Worm (Caenorhabditis elegans) whole organism, L4 larva: ENCODE results near the gene Y48C3A.18.
A peak's percentile ranks its signal among the peaks of the same experiment; 100 is the strongest.

ENCODE experiments used
- F37D6.2 ChIP-seq: sonication (generic microtip); optimal IDR thresholded peaks from 2 replicates; lab custom pipeline; 2016; ENCODE audit warnings: mild to moderate bottlenecking, missing genetic modification characterization, missing compliant biosample characterization
- F44E2.7 ChIP-seq: fragments of 200-800 bp; sonication (Bioruptor generic); IDR thresholded peaks from 2 replicates; pipeline ENCODE4 v2.1.2; 2022; ENCODE audit warnings: missing genetic modification characterization, missing compliant biosample characterization
- T26A8.4 ChIP-seq: fragments of 200-800 bp; sonication (Bioruptor generic); IDR thresholded peaks from 2 replicates; pipeline ENCODE4 v1.3.6; 2022; ENCODE audit warnings: missing genetic modification characterization, missing compliant biosample characterization
- Y48G9A.11 ChIP-seq: fragments of 200-800 bp; sonication (Bioruptor generic); IDR thresholded peaks from 2 replicates; pipeline ENCODE4 v1.3.6; 2022; ENCODE audit warnings: missing genetic modification reagents, missing genetic modification characterization, missing compliant biosample characterization
- ZK337.2 ChIP-seq: fragments of 200-800 bp; sonication (Bioruptor generic); IDR thresholded peaks from 2 replicates; pipeline ENCODE4 v1.3.6; 2022; ENCODE audit warnings: missing genetic modification reagents, missing genetic modification characterization, missing compliant biosample characterization
- ZK546.5 ChIP-seq, 2 experiments: sonication (generic microtip); optimal IDR thresholded peaks; 2 replicates each; lab custom pipeline; 2017; ENCODE audit warnings: missing biosample characterization in 2 of 2, missing genetic modification characterization in 2 of 2
- aha-1 ChIP-seq: fragments of 150-350 bp; peaks from one replicate; lab custom pipeline; 2014; ENCODE audit warnings: missing biosample characterization, missing genetic modification characterization
- ama-1 ChIP-seq: fragments of 150-350 bp; optimal IDR thresholded peaks from 2 replicates; lab custom pipeline; 2014; ENCODE audit warnings: inconsistent platforms, mixed read lengths
- arid-1 ChIP-seq: fragments of 200-800 bp; sonication (Bioruptor generic); conservative IDR thresholded peaks from 2 replicates; pipeline ENCODE4 v1.3.6; 2022; ENCODE audit warnings: missing genetic modification reagents, missing genetic modification characterization, missing compliant biosample characterization
- attf-4 ChIP-seq: sonication (generic microtip); optimal IDR thresholded peaks from 3 replicates; lab custom pipeline; 2017; ENCODE audit warnings: missing biosample characterization, missing genetic modification characterization
- ceh-44 ChIP-seq: fragments of 200-800 bp; sonication (Bioruptor generic); IDR thresholded peaks from 2 replicates; pipeline ENCODE4 v1.3.6; 2022; ENCODE audit warnings: missing genetic modification reagents, missing genetic modification characterization, missing compliant biosample characterization
- ceh-62 ChIP-seq: sonication (generic microtip); optimal IDR thresholded peaks from 2 replicates; lab custom pipeline; 2017; ENCODE audit warnings: missing biosample characterization, missing genetic modification characterization
- ces-1 ChIP-seq: fragments of 150-350 bp; sonication (generic microtip); optimal IDR thresholded peaks from 4 replicates; lab custom pipeline; 2014; ENCODE audit warnings: missing biosample characterization, missing genetic modification reagents, missing genetic modification characterization
- cey-2 ChIP-seq: sonication (generic microtip); optimal IDR thresholded peaks from 3 replicates; lab custom pipeline; 2017; ENCODE audit warnings: missing genetic modification characterization, mild to moderate bottlenecking, missing compliant biosample characterization, antibody characterized with exemption, borderline replicate concordance; ENCODE audit not compliant: insufficient read depth
- daf-8 ChIP-seq: fragments of 200-800 bp; sonication (Bioruptor generic); IDR thresholded peaks from 2 replicates; pipeline ENCODE4 v1.3.6; 2022; ENCODE audit warnings: missing genetic modification characterization, missing compliant biosample characterization
- dmd-6 ChIP-seq: fragments of 200-800 bp; sonication (Bioruptor generic); IDR thresholded peaks from 2 replicates; pipeline ENCODE4 v1.3.6; 2022; ENCODE audit warnings: missing genetic modification reagents, missing genetic modification characterization, missing compliant biosample characterization
- dmd-8 ChIP-seq: fragments of 200-800 bp; sonication (Bioruptor generic); IDR thresholded peaks from 2 replicates; pipeline ENCODE4 v1.3.6; 2022; ENCODE audit warnings: missing genetic modification characterization, missing compliant biosample characterization
- duxl-1 ChIP-seq: sonication (generic microtip); optimal IDR thresholded peaks from 2 replicates; lab custom pipeline; 2016; ENCODE audit warnings: mild to moderate bottlenecking, missing genetic modification characterization, moderate library complexity, missing compliant biosample characterization; ENCODE audit not compliant: poor library complexity
- fkh-10 ChIP-seq: fragments of 150-350 bp; optimal IDR thresholded peaks from 2 replicates; lab custom pipeline; 2014; ENCODE audit warnings: missing biosample characterization, missing genetic modification reagents, missing genetic modification characterization
- gei-8 ChIP-seq: fragments of 200-800 bp; sonication (Bioruptor generic); optimal IDR thresholded peaks from 2 replicates; lab custom pipeline; 2018; ENCODE audit warnings: mild to moderate bottlenecking, missing genetic modification characterization, missing compliant biosample characterization
- hif-1 ChIP-seq, 2 experiments: sonication (generic microtip); optimal IDR thresholded peaks; 2 replicates each; lab custom pipeline; 2016 to 2017; ENCODE audit warnings: missing compliant biosample characterization in 2 of 2, missing genetic modification characterization in 2 of 2, missing genetic modification reagents in 2 of 2, missing genotype in 2 of 2, mild to moderate bottlenecking in 1 of 2
- hlh-11 ChIP-seq: fragments of 200-800 bp; sonication (Bioruptor generic); optimal IDR thresholded peaks from 2 replicates; lab custom pipeline; 2018; ENCODE audit warnings: mild to moderate bottlenecking, missing genetic modification characterization, missing compliant biosample characterization
- hlh-30 ChIP-seq: sonication (generic microtip); optimal IDR thresholded peaks from 2 replicates; lab custom pipeline; 2017; ENCODE audit warnings: antibody characterized with exemption, mild to moderate bottlenecking, missing genetic modification characterization, missing compliant biosample characterization; ENCODE audit not compliant: insufficient read depth
- hmg-1.1 ChIP-seq: fragments of 200-800 bp; sonication (Bioruptor generic); IDR thresholded peaks from 2 replicates; pipeline ENCODE4 v1.3.6; 2022; ENCODE audit warnings: missing genetic modification reagents, missing genetic modification characterization, missing compliant biosample characterization
- lin-13 ChIP-seq: fragments of 150-350 bp; optimal IDR thresholded peaks from 2 replicates; lab custom pipeline; 2014; ENCODE audit warnings: missing biosample characterization, missing genetic modification reagents, missing genetic modification characterization
- lin-29 ChIP-seq: fragments of 200-800 bp; sonication (Bioruptor generic); IDR thresholded peaks from 2 replicates; pipeline ENCODE4 v1.3.6; 2022; ENCODE audit warnings: missing genetic modification reagents, missing genetic modification characterization, missing compliant biosample characterization
- lir-3 ChIP-seq: sonication (generic microtip); optimal IDR thresholded peaks from 2 replicates; lab custom pipeline; 2016; ENCODE audit warnings: mild to moderate bottlenecking, missing genetic modification characterization, missing compliant biosample characterization
- mep-1 ChIP-seq: fragments of 150-350 bp; sonication (generic microtip); optimal IDR thresholded peaks from 3 replicates; lab custom pipeline; 2014; ENCODE audit warnings: missing biosample characterization, missing genetic modification characterization
- mxl-2 ChIP-seq: fragments of 200-800 bp; sonication (Bioruptor generic); conservative IDR thresholded peaks from 2 replicates; pipeline ENCODE4 v1.3.6; 2022; ENCODE audit warnings: missing genetic modification reagents, missing genetic modification characterization, missing compliant biosample characterization
- mxl-3 ChIP-seq: fragments of 200-800 bp; sonication (Bioruptor generic); optimal IDR thresholded peaks from 2 replicates; lab custom pipeline; 2018; ENCODE audit warnings: mild to moderate bottlenecking, missing genetic modification characterization, missing compliant biosample characterization
- nhr-10 ChIP-seq: fragments of 150-350 bp; optimal IDR thresholded peaks from 2 replicates; lab custom pipeline; 2014; ENCODE audit warnings: missing biosample characterization, missing genetic modification characterization
- nhr-11 ChIP-seq: fragments of 150-350 bp; optimal IDR thresholded peaks from 2 replicates; lab custom pipeline; 2014; ENCODE audit warnings: missing biosample characterization, missing genetic modification characterization
- nhr-111 ChIP-seq: fragments of 200-800 bp; sonication (Bioruptor generic); optimal IDR thresholded peaks from 2 replicates; lab custom pipeline; 2018; ENCODE audit warnings: mild to moderate bottlenecking, missing genetic modification characterization, missing compliant biosample characterization
- nhr-237 ChIP-seq: sonication (generic microtip); optimal IDR thresholded peaks from 2 replicates; lab custom pipeline; 2017; ENCODE audit warnings: missing biosample characterization, missing genetic modification characterization
- nhr-48 ChIP-seq: sonication (generic microtip); optimal IDR thresholded peaks from 2 replicates; lab custom pipeline; 2016; ENCODE audit warnings: mild to moderate bottlenecking, missing genetic modification characterization, missing compliant biosample characterization
- nhr-6 ChIP-seq: fragments of 150-350 bp; optimal IDR thresholded peaks from 2 replicates; lab custom pipeline; 2014; ENCODE audit warnings: missing biosample characterization, missing genetic modification characterization
- nhr-77 ChIP-seq: fragments of 150-350 bp; optimal IDR thresholded peaks from 2 replicates; lab custom pipeline; 2014; ENCODE audit warnings: missing biosample characterization, missing genetic modification characterization
- php-3 ChIP-seq: fragments of 200-800 bp; sonication (Bioruptor generic); IDR thresholded peaks from 2 replicates; pipeline ENCODE4 v1.3.6; 2022; ENCODE audit warnings: missing genetic modification reagents, missing genetic modification characterization, missing compliant biosample characterization
- rbr-2 ChIP-seq: sonication (generic microtip); optimal IDR thresholded peaks from 2 replicates; lab custom pipeline; 2016; ENCODE audit warnings: missing genotype, missing genetic modification characterization, missing compliant biosample characterization
- saeg-2 ChIP-seq: fragments of 200-800 bp; sonication (Bioruptor generic); IDR thresholded peaks from 2 replicates; pipeline ENCODE4 v1.3.6; 2022; ENCODE audit warnings: missing genetic modification reagents, missing genetic modification characterization, missing compliant biosample characterization
- sdz-12 ChIP-seq: fragments of 200-800 bp; sonication (Bioruptor generic); optimal IDR thresholded peaks from 2 replicates; lab custom pipeline; 2018; ENCODE audit warnings: mild to moderate bottlenecking, missing genetic modification characterization, missing compliant biosample characterization
- spr-1 ChIP-seq: sonication (generic microtip); optimal IDR thresholded peaks from 2 replicates; lab custom pipeline; 2016; ENCODE audit warnings: mild to moderate bottlenecking, missing genetic modification characterization, missing compliant biosample characterization
- tag-97 ChIP-seq: fragments of 200-800 bp; sonication (Bioruptor generic); IDR thresholded peaks from 2 replicates; pipeline ENCODE4 v1.3.6; 2022; ENCODE audit warnings: missing genetic modification characterization, missing compliant biosample characterization
- tra-1 ChIP-seq: fragments of 200-800 bp; sonication (Bioruptor generic); IDR thresholded peaks from 2 replicates; pipeline ENCODE4 v1.3.6; 2022; ENCODE audit warnings: missing genetic modification reagents, missing genetic modification characterization, missing compliant biosample characterization
- unc-62 ChIP-seq, 3 experiments: fragments of 150-350 bp in 1 of 3; sonication (generic microtip); optimal IDR thresholded peaks in 2 of 3; peaks in 1 of 3; 1 replicate in 1 of 3; 2 replicates in 2 of 3; lab custom pipeline; 2014 to 2017; ENCODE audit warnings: missing biosample characterization in 3 of 3, missing genetic modification characterization in 3 of 3, missing genetic modification reagents in 3 of 3, missing genotype in 1 of 3
- vab-7 ChIP-seq: fragments of 200-800 bp; sonication (Bioruptor generic); IDR thresholded peaks from 2 replicates; pipeline ENCODE4 v1.3.6; 2022; ENCODE audit warnings: missing genetic modification reagents, missing genetic modification characterization, missing compliant biosample characterization
- zag-1 ChIP-seq: fragments of 150-350 bp; optimal IDR thresholded peaks from 2 replicates; lab custom pipeline; 2014; ENCODE audit warnings: missing biosample characterization, missing genetic modification characterization
- zfp-2 ChIP-seq: sonication (generic microtip); optimal IDR thresholded peaks from 2 replicates; lab custom pipeline; 2016; ENCODE audit warnings: mild to moderate bottlenecking, missing genetic modification characterization, missing compliant biosample characterization
- ztf-11 ChIP-seq: fragments of 150-350 bp; optimal IDR thresholded peaks from 2 replicates; lab custom pipeline; 2014; ENCODE audit warnings: missing biosample characterization, missing genetic modification characterization

Y48C3A.18 gene

DNA sequence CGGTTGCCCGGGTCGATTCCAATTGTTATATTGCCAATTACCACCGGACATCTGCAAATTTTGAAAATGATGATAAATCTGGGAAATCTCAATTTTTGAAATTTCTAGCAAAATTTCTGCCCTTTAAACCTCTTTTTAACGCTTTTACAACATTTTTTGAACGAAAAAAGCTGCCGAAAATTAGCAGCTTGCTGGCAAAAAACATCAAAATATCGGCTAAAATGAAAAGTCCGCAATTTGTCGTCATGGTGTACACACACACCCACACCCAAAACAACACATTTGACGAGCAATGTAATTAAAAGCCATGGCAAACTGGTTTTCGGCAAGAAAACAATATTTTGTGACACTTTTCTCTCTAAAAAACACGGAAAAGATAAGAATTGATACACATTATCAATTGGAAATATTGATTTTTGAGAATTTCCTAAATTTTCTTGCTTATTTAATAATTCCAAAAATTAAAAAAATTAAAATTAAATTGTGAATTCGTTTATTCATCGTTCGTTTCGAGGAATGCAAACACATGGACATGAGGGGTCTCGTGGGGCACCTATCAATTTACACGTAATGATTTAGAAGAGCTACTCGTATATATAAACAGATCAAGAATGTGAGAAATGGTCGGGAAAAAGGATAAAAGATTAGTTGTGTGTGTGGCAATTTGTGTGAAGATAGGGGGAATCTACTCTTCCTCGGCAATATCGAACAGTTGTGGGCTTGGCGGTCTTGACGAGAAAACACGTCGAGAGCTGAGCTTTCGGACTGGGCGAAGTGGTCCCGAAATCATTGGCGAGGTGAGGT lies 48.4 kb downstream of the Y48C3A.18 start, which contains the start of gene pqn-27 (continued):
- peak; percentile 75 for TF ChIP-seq nhr-77 (tag; lab: Kevin White, UChicago)
- no peak for TF ChIP-seq nhr-10 (tag; lab: Kevin White, UChicago)
- no peak; the same call in 1 of the 2 replicates for TF ChIP-seq arid-1
- TF ChIP-seq nhr-48 (tag; lab: Kevin White, UChicago) = peak; percentile 72
- TF ChIP-seq hif-1 (tag; optimal IDR thresholded peaks at IDR 0.05; lab: Kevin White, UChicago) = peak; percentile 29 to 73
- peak; percentile 77 for TF ChIP-seq dmd-6 (GFP tag; lab: Robert Waterston, UW)
- TF ChIP-seq unc-62 (GFP tag; optimal IDR thresholded peaks at IDR 0.05 in 1 of 2; lab: Kevin White, UChicago) = peak in 1 of 2 experiments; percentile 93
- no peak for TF ChIP-seq unc-62 (tag; optimal IDR thresholded peaks at IDR 0.05; lab: Kevin White, UChicago)
- TF ChIP-seq lin-29 (GFP tag; lab: Robert Waterston, UW) = 0 out of 2 replicates have a peak, but pooled peaks have one; percentile 9
- TF ChIP-seq nhr-11 (tag; lab: Kevin White, UChicago) = peak; percentile 41
- TF ChIP-seq ZK546.5 (tag; optimal IDR thresholded peaks at IDR 0.05; lab: Kevin White, UChicago) = no peak
- TF ChIP-seq F37D6.2 (tag; lab: Kevin White, UChicago) = no peak
- TF ChIP-seq rbr-2 = peak; percentile 57
- no peak for TF ChIP-seq ceh-62 (tag; lab: Kevin White, UChicago)
- TF ChIP-seq zfp-2 = no peak
- no peak for TF ChIP-seq Y48G9A.11 (GFP tag; lab: Robert Waterston, UW)
- TF ChIP-seq ZK337.2 = 0 out of 2 replicates have a peak, but pooled peaks have one; percentile 30
- TF ChIP-seq lir-3 (tag; lab: Kevin White, UChicago) = no peak
- TF ChIP-seq gei-8 = peak; percentile 47
- TF ChIP-seq ama-1 (lab: Kevin White, UChicago) = peak; percentile 97
- TF ChIP-seq daf-8 (GFP tag; lab: Robert Waterston, UW) = no peak
- no peak for TF ChIP-seq ces-1 (GFP tag; lab: Kevin White, UChicago)
- TF ChIP-seq aha-1 (tag; lab: Kevin White, UChicago) = peak; percentile 91
- TF ChIP-seq dmd-8 = no peak; the same call in 1 of the 2 replicates
- TF ChIP-seq tag-97 (GFP tag; lab: Robert Waterston, UW) = no peak
- peak; percentile 66 for TF ChIP-seq hlh-30 (tag; lab: Kevin White, UChicago)
- no peak for TF ChIP-seq attf-4 (tag; lab: Kevin White, UChicago)
- TF ChIP-seq hlh-11 (tag; lab: Kevin White, UChicago) = peak; percentile 87
- peak; percentile 68 for TF ChIP-seq saeg-2
- peak; percentile 72 for TF ChIP-seq mxl-3 (GFP tag; lab: Kevin White, UChicago)
- no peak for TF ChIP-seq fkh-10 (GFP tag; lab: Kevin White, UChicago)
- TF ChIP-seq nhr-237 = no peak
- TF ChIP-seq tra-1 (GFP tag; lab: Robert Waterston, UW) = no peak
- TF ChIP-seq cey-2 (tag; lab: Kevin White, UChicago) = peak; percentile 22
- peak; percentile 51 for TF ChIP-seq spr-1 (tag; lab: Kevin White, UChicago)
- TF ChIP-seq sdz-12 (GFP tag; lab: Kevin White, UChicago) = peak; percentile 2
- no peak for TF ChIP-seq mxl-2 (GFP tag; lab: Robert Waterston, UW)
- TF ChIP-seq F44E2.7 (GFP tag; lab: Robert Waterston, UW) = no peak
- TF ChIP-seq php-3 (GFP tag; lab: Robert Waterston, UW) = peak; percentile 79; the same call in 1 of the 2 replicates
- 0 out of 2 replicates have a peak, but pooled peaks have one; percentile 20 for TF ChIP-seq vab-7 (GFP tag; lab: Robert Waterston, UW)
- TF ChIP-seq hmg-1.1 (GFP tag; lab: Robert Waterston, UW) = peak; percentile 43
- no peak for TF ChIP-seq duxl-1
- no peak for TF ChIP-seq ztf-11 (tag; lab: Kevin White, UChicago)
- TF ChIP-seq nhr-111 (GFP tag; lab: Kevin White, UChicago) = peak; percentile 53
- peak; percentile 92 for TF ChIP-seq mep-1 (tag; lab: Kevin White, UChicago)
- TF ChIP-seq ceh-44 = no peak
- peak; percentile 96 for TF ChIP-seq T26A8.4
- TF ChIP-seq nhr-6 (tag; lab: Kevin White, UChicago) = peak; percentile 73
- TF ChIP-seq zag-1 (tag; lab: Kevin White, UChicago) = no peak
- peak; percentile 22 for TF ChIP-seq lin-13 (GFP tag; lab: Kevin White, UChicago)
